Worm (Caenorhabditis elegans) whole organism, young adult: ENCODE measurements around the gene mgl-1.

Source experiments
- B0261.1 ChIP-seq: sonication (generic microtip); optimal IDR thresholded peaks from 2 replicates; lab custom pipeline; 2016; ENCODE audit warnings: mild to moderate bottlenecking, missing genetic modification characterization, moderate library complexity, missing compliant biosample characterization
- B0336.3 ChIP-seq: fragments of 200-800 bp; sonication (Bioruptor generic); IDR thresholded peaks from 2 replicates; pipeline ENCODE4 v1.3.6; 2022; ENCODE audit warnings: missing genetic modification characterization, missing compliant biosample characterization
- C06A6.2 ChIP-seq: fragments of 200-800 bp; sonication (Bioruptor generic); conservative IDR thresholded peaks from 2 replicates; pipeline ENCODE4 v1.3.6; 2022; ENCODE audit warnings: missing genetic modification characterization, missing compliant biosample characterization
- F22D6.2 ChIP-seq: sonication (generic microtip); optimal IDR thresholded peaks from 2 replicates; lab custom pipeline; 2016; ENCODE audit warnings: mild to moderate bottlenecking, missing genetic modification characterization, missing compliant biosample characterization
- F23B12.7 ChIP-seq: sonication (generic microtip); optimal IDR thresholded peaks from 2 replicates; lab custom pipeline; 2017; ENCODE audit warnings: missing genetic modification characterization, mild to moderate bottlenecking, missing compliant biosample characterization, antibody characterized with exemption, moderate library complexity; ENCODE audit not compliant: insufficient read depth
- F33H1.4 ChIP-seq: fragments of 200-800 bp; sonication (Bioruptor generic); IDR thresholded peaks from 2 replicates; pipeline ENCODE4 v1.3.6; 2022; ENCODE audit warnings: missing genetic modification reagents, missing genetic modification characterization, missing compliant biosample characterization
- F39B2.1 ChIP-seq: fragments of 200-800 bp; sonication (Bioruptor generic); IDR thresholded peaks from 2 replicates; pipeline ENCODE4 v1.3.6; 2022; ENCODE audit warnings: missing genetic modification reagents, missing genetic modification characterization, missing compliant biosample characterization
- F49E8.2 ChIP-seq: sonication (generic microtip); optimal IDR thresholded peaks from 3 replicates; lab custom pipeline; 2017; ENCODE audit warnings: missing genetic modification characterization, mild to moderate bottlenecking, missing compliant biosample characterization, antibody characterized with exemption, moderate library complexity; ENCODE audit not compliant: insufficient read depth
- F52B5.7 ChIP-seq: sonication (generic microtip); optimal IDR thresholded peaks from 2 replicates; lab custom pipeline; 2016; ENCODE audit warnings: mild to moderate bottlenecking, missing genetic modification characterization, missing compliant biosample characterization
- F57A8.1 ChIP-seq: fragments of 200-800 bp; sonication (Bioruptor generic); optimal IDR thresholded peaks from 2 replicates; lab custom pipeline; 2018; ENCODE audit warnings: mild to moderate bottlenecking, missing genetic modification characterization, moderate library complexity, missing compliant biosample characterization
- F57C9.4 ChIP-seq: sonication (generic microtip); optimal IDR thresholded peaks from 2 replicates; lab custom pipeline; 2017; ENCODE audit warnings: mild to moderate bottlenecking, missing genetic modification characterization, missing compliant biosample characterization
- K12H6.12 ChIP-seq: fragments of 200-800 bp; sonication (Bioruptor generic); optimal IDR thresholded peaks from 2 replicates; lab custom pipeline; 2018; ENCODE audit warnings: mild to moderate bottlenecking, missing genetic modification characterization, missing compliant biosample characterization
- ZK185.1 ChIP-seq: sonication (generic microtip); optimal IDR thresholded peaks from 2 replicates; lab custom pipeline; 2016; ENCODE audit warnings: mild to moderate bottlenecking, missing genetic modification characterization, missing compliant biosample characterization; ENCODE audit not compliant: poor library complexity, severe bottlenecking
- aptf-2 ChIP-seq: fragments of 200-800 bp; sonication (Bioruptor generic); conservative IDR thresholded peaks from 2 replicates; pipeline ENCODE4 v1.3.6; 2022; ENCODE audit warnings: missing genetic modification reagents, missing genetic modification characterization, missing compliant biosample characterization
- aptf-3 ChIP-seq: fragments of 200-800 bp; sonication (Bioruptor generic); IDR thresholded peaks from 2 replicates; pipeline ENCODE4 v1.3.6; 2022; ENCODE audit warnings: missing genetic modification characterization, missing compliant biosample characterization
- atf-7 ChIP-seq: sonication (generic microtip); optimal IDR thresholded peaks from 2 replicates; lab custom pipeline; 2017; ENCODE audit warnings: mild to moderate bottlenecking, missing genetic modification characterization, missing compliant biosample characterization
- attf-5 ChIP-seq: fragments of 200-800 bp; sonication (Bioruptor generic); optimal IDR thresholded peaks from 2 replicates; lab custom pipeline; 2018; ENCODE audit warnings: mild to moderate bottlenecking, missing genetic modification characterization, missing compliant biosample characterization
- ccch-3 ChIP-seq: fragments of 200-800 bp; sonication (Bioruptor generic); optimal IDR thresholded peaks from 2 replicates; lab custom pipeline; 2018; ENCODE audit warnings: mild to moderate bottlenecking, missing genetic modification characterization, missing compliant biosample characterization
- cebp-1 ChIP-seq, 2 experiments: fragments of 200-800 bp in 1 of 2; sonication (Bioruptor generic) in 1 of 2; sonication (generic microtip) in 1 of 2; IDR thresholded peaks in 1 of 2; optimal IDR thresholded peaks in 1 of 2; 2 replicates each; pipeline versions ENCODE4 v1.3.6 to Lab custom; 2017 to 2022; ENCODE audit warnings: missing compliant biosample characterization in 2 of 2, missing genetic modification characterization in 2 of 2, mild to moderate bottlenecking in 1 of 2, missing genetic modification reagents in 1 of 2, moderate library complexity in 1 of 2
- ceh-100 ChIP-seq: fragments of 200-800 bp; sonication (Bioruptor generic); IDR thresholded peaks from 2 replicates; pipeline ENCODE4 v1.3.6; 2022; ENCODE audit warnings: missing genetic modification reagents, missing genetic modification characterization, missing compliant biosample characterization
- ceh-27 ChIP-seq: fragments of 200-800 bp; sonication (Bioruptor generic); optimal IDR thresholded peaks from 2 replicates; lab custom pipeline; 2018; ENCODE audit warnings: mild to moderate bottlenecking, missing genetic modification characterization, moderate library complexity, missing compliant biosample characterization
- die-1 ChIP-seq: sonication (generic microtip); optimal IDR thresholded peaks from 2 replicates; lab custom pipeline; 2016; ENCODE audit warnings: missing genotype, mild to moderate bottlenecking, missing genetic modification characterization, missing compliant biosample characterization
- dox-1 ChIP-seq: fragments of 200-800 bp; sonication (Bioruptor generic); IDR thresholded peaks from 2 replicates; pipeline ENCODE4 v1.3.6; 2022; ENCODE audit warnings: missing genetic modification reagents, missing genetic modification characterization, missing compliant biosample characterization
- egrh-3 ChIP-seq: fragments of 200-800 bp; sonication (Bioruptor generic); IDR thresholded peaks from 2 replicates; pipeline ENCODE4 v1.3.6; 2022; ENCODE audit warnings: missing genetic modification reagents, missing genetic modification characterization, missing compliant biosample characterization
- ets-4 ChIP-seq: fragments of 200-800 bp; sonication (Bioruptor generic); optimal IDR thresholded peaks from 2 replicates; lab custom pipeline; 2018; ENCODE audit warnings: mild to moderate bottlenecking, missing genetic modification characterization, missing compliant biosample characterization
- fkh-3 ChIP-seq: sonication (generic microtip); optimal IDR thresholded peaks from 2 replicates; lab custom pipeline; 2016; ENCODE audit warnings: mild to moderate bottlenecking, missing genetic modification characterization, missing compliant biosample characterization
- him-1 ChIP-seq: sonication (generic microtip); optimal IDR thresholded peaks from 2 replicates; lab custom pipeline; 2016; ENCODE audit warnings: missing genotype, missing genetic modification reagents, missing genetic modification characterization, missing compliant biosample characterization
- lag-1 ChIP-seq: fragments of 200-800 bp; sonication (Bioruptor generic); IDR thresholded peaks from 2 replicates; pipeline ENCODE4 v1.3.6; 2022; ENCODE audit warnings: missing genetic modification reagents, missing genetic modification characterization, missing compliant biosample characterization
- let-607 ChIP-seq, 2 experiments: fragments of 200-800 bp in 1 of 2; sonication (Bioruptor generic) in 1 of 2; sonication (generic microtip) in 1 of 2; optimal IDR thresholded peaks; 2 replicates each; lab custom pipeline; 2016 to 2018; ENCODE audit warnings: mild to moderate bottlenecking in 2 of 2, missing compliant biosample characterization in 2 of 2, missing genetic modification characterization in 2 of 2, moderate library complexity in 2 of 2, missing genotype in 1 of 2
- lin-26 ChIP-seq: fragments of 200-800 bp; sonication (Bioruptor generic); IDR thresholded peaks from 2 replicates; pipeline ENCODE4 v1.3.6; 2022; ENCODE audit warnings: missing genetic modification reagents, missing genetic modification characterization, missing compliant biosample characterization
- lin-35 ChIP-seq, 3 experiments: fragments of 150-350 bp in 2 of 3; sonication (generic microtip) in 1 of 3; optimal IDR thresholded peaks; 2 replicates each; lab custom pipeline; 2014 to 2018; ENCODE audit warnings: missing biosample characterization in 3 of 3, missing genetic modification characterization in 3 of 3, missing genetic modification reagents in 3 of 3
- lin-54 ChIP-seq: fragments of 200-800 bp; sonication (Bioruptor generic); optimal IDR thresholded peaks from 2 replicates; lab custom pipeline; 2018; ENCODE audit warnings: mild to moderate bottlenecking, missing genetic modification characterization, missing compliant biosample characterization
- madf-3 ChIP-seq: fragments of 200-800 bp; sonication (Bioruptor generic); IDR thresholded peaks from 2 replicates; pipeline ENCODE4 v1.3.6; 2022; ENCODE audit warnings: missing genetic modification reagents, missing genetic modification characterization, missing compliant biosample characterization
- mes-4 ChIP-seq: sonication (generic microtip); optimal IDR thresholded peaks from 2 replicates; lab custom pipeline; 2016; ENCODE audit warnings: missing genotype, missing genetic modification characterization, missing compliant biosample characterization
- nhr-90 ChIP-seq: sonication (generic microtip); optimal IDR thresholded peaks from 2 replicates; lab custom pipeline; 2016; ENCODE audit warnings: missing genotype, mild to moderate bottlenecking, missing genetic modification characterization, missing compliant biosample characterization
- rcor-1 ChIP-seq: fragments of 200-800 bp; sonication (Bioruptor generic); IDR thresholded peaks from 2 replicates; pipeline ENCODE4 v1.3.6; 2022; ENCODE audit warnings: missing genetic modification reagents, missing genetic modification characterization, missing compliant biosample characterization
- rec-8 ChIP-seq, 2 experiments: sonication (generic microtip); optimal IDR thresholded peaks; 2 replicates each; lab custom pipeline; 2016; ENCODE audit warnings: mild to moderate bottlenecking in 2 of 2, missing genetic modification characterization in 2 of 2, missing genetic modification reagents in 2 of 2, missing genotype in 2 of 2, missing biosample characterization in 1 of 2, missing compliant biosample characterization in 1 of 2, moderate library complexity in 1 of 2
- repo-1 ChIP-seq: sonication (generic microtip); optimal IDR thresholded peaks from 2 replicates; lab custom pipeline; 2017; ENCODE audit warnings: mild to moderate bottlenecking, missing genetic modification characterization, missing compliant biosample characterization
- rpc-1 ChIP-seq, 2 experiments: fragments of 150-350 bp in 1 of 2; sonication (generic microtip) in 1 of 2; optimal IDR thresholded peaks; 2 replicates each; lab custom pipeline; 2014 to 2018; ENCODE audit warnings: missing biosample characterization in 1 of 2, missing genetic modification characterization in 1 of 2, missing genetic modification reagents in 1 of 2, missing genotype in 1 of 2
- sdz-38 ChIP-seq: sonication (generic microtip); optimal IDR thresholded peaks from 2 replicates; lab custom pipeline; 2016; ENCODE audit warnings: missing genotype, missing genetic modification characterization, missing compliant biosample characterization
- sea-2 ChIP-seq: fragments of 200-800 bp; sonication (Bioruptor generic); IDR thresholded peaks from 2 replicates; pipeline ENCODE4 v1.3.6; 2022; ENCODE audit warnings: missing genetic modification characterization, missing compliant biosample characterization
- snpc-1.1 ChIP-seq: sonication (generic microtip); optimal IDR thresholded peaks from 2 replicates; lab custom pipeline; 2017; ENCODE audit warnings: missing genetic modification characterization, mild to moderate bottlenecking, missing compliant biosample characterization, antibody characterized with exemption, moderate library complexity, missing genotype, missing genetic modification reagents; ENCODE audit not compliant: insufficient read depth
- snpc-3.4 ChIP-seq: sonication (generic microtip); optimal IDR thresholded peaks from 2 replicates; lab custom pipeline; 2017; ENCODE audit warnings: missing genetic modification characterization, mild to moderate bottlenecking, missing compliant biosample characterization, antibody characterized with exemption, moderate library complexity, missing genotype, missing genetic modification reagents
- zfh-2 ChIP-seq: fragments of 200-800 bp; sonication (Bioruptor generic); conservative IDR thresholded peaks from 2 replicates; pipeline ENCODE4 v1.3.6; 2022; ENCODE audit warnings: missing genetic modification reagents, missing genetic modification characterization, missing compliant biosample characterization
- ztf-18 ChIP-seq: sonication (generic microtip); optimal IDR thresholded peaks from 2 replicates; lab custom pipeline; 2016; ENCODE audit warnings: missing genotype, mild to moderate bottlenecking, missing genetic modification characterization, missing compliant biosample characterization
- ztf-28 ChIP-seq: fragments of 200-800 bp; sonication (Bioruptor generic); IDR thresholded peaks from 2 replicates; pipeline ENCODE4 v1.3.6; 2022; ENCODE audit warnings: missing genetic modification reagents, missing genetic modification characterization, missing compliant biosample characterization

mgl-1 gene

ce11 chrX:9958561-9958960, 17.5 kb downstream of the mgl-1 start, which contains the start of gene ZC506.1 (continued):
- TF ChIP-seq lag-1 (GFP tag; lab: Robert Waterston, UW) (no peak), sea-2 (GFP tag; lab: Robert Waterston, UW) (no peak), F23B12.7 (tag; lab: Kevin White, UChicago) (peak; percentile 83), ZK185.1 (peak; percentile 66), egrh-3 (GFP tag; lab: Robert Waterston, UW) (peak; percentile 35; the same call in 1 of the 2 replicates), him-1 (no peak), ccch-3 (GFP tag; lab: Kevin White, UChicago) (no peak), F39B2.1 (no peak), ceh-27 (GFP tag; lab: Kevin White, UChicago) (peak; percentile 94), aptf-3 (no peak), F52B5.7 (no peak), attf-5 (GFP tag; lab: Kevin White, UChicago) (peak; percentile 92), snpc-3.4 (tag; lab: Kevin White, UChicago) (no peak), repo-1 (tag; lab: Kevin White, UChicago) (peak; percentile 79), sdz-38 (tag; lab: Kevin White, UChicago) (no peak), F33H1.4 (GFP tag; lab: Robert Waterston, UW) (no peak), ets-4 (GFP tag; lab: Kevin White, UChicago) (peak; percentile 66), rcor-1 (peak; percentile 85), K12H6.12 (peak; percentile 92), F57A8.1 (GFP tag; lab: Kevin White, UChicago) (no peak), let-607 (tag; optimal IDR thresholded peaks at IDR 0.05; lab: Kevin White, UChicago) (peak; percentile 92 to 96), ceh-100 (GFP tag; lab: Robert Waterston, UW) (0 out of 2 replicates have a peak, but pooled peaks have one; percentile 36), dox-1 (peak; percentile 89), madf-3 (GFP tag; lab: Robert Waterston, UW) (no peak), cebp-1 (GFP tag; IDR thresholded peaks at IDR 0.05; lab: Robert Waterston, UW) (peak; percentile 45; the same call in 1 of the 2 replicates), cebp-1 (tag; optimal IDR thresholded peaks at IDR 0.05; lab: Kevin White, UChicago) (peak; percentile 92), F49E8.2 (tag; lab: Kevin White, UChicago) (no peak), aptf-2 (0 out of 2 replicates have a peak, but pooled peaks have one; percentile 15), snpc-1.1 (tag; lab: Kevin White, UChicago) (no peak), lin-54 (GFP tag; lab: Kevin White, UChicago) (peak; percentile 59), ztf-18 (tag; lab: Kevin White, UChicago) (peak; percentile 60), F57C9.4 (no peak), lin-35 (GFP tag; optimal IDR thresholded peaks at IDR 0.05; lab: Kevin White, UChicago) (peak in 1 of 3 experiments; percentile 56), F22D6.2 (tag; lab: Kevin White, UChicago) (peak; percentile 40), rpc-1 (optimal IDR thresholded peaks at IDR 0.05; lab: Kevin White, UChicago) (no peak), rpc-1 (tag; optimal IDR thresholded peaks at IDR 0.05; lab: Kevin White, UChicago) (no peak), ztf-28 (no peak), B0336.3 (peak; percentile 87), lin-26 (peak; percentile 60; the same call in 1 of the 2 replicates), rec-8 (tag; optimal IDR thresholded peaks at IDR 0.05; lab: Kevin White, UChicago) (no peak), zfh-2 (GFP tag; lab: Robert Waterston, UW) (peak; percentile 89), B0261.1 (tag; lab: Kevin White, UChicago) (peak; percentile 10), fkh-3 (tag; lab: Kevin White, UChicago) (no peak), mes-4 (no peak), C06A6.2 (GFP tag; lab: Robert Waterston, UW) (peak; percentile 71), die-1 (tag; lab: Kevin White, UChicago) (no peak), nhr-90 (peak; percentile 61), atf-7 (peak; percentile 76)
